Worm (Caenorhabditis elegans): ENCODE results near the gene mdt-4.

Gene mdt-4

ce11 chrII:4960690-4961089 lies 16.9 kb upstream of the mdt-4 start:
- TF ChIP-seq atf-7 (tag; optimal IDR thresholded peaks at IDR 0.05) (no peak), nhr-80 (tag; optimal IDR thresholded peaks at IDR 0.05) (peak; percentile 45), F23B12.7 (tag; optimal IDR thresholded peaks at IDR 0.05; ENCODE audit: insufficient read depth) (no peak), egl-44 (GFP tag; IDR thresholded peaks at IDR 0.05) (no peak), nfyb-1 (GFP tag; IDR thresholded peaks at IDR 0.05) (no peak)

ce11 chrII:4959719-4960118 lies 16.0 kb upstream of the mdt-4 start, which contains the start of gene ulp-2:
Gene ulp-2, minus strand, starts transcription at chrII:4959876.
- peak; percentile 15; the same call in 1 of the 2 replicates for TF ChIP-seq hmg-1.2 (GFP tag; IDR thresholded peaks at IDR 0.05)
- no peak for TF ChIP-seq F22D6.2 (tag; optimal IDR thresholded peaks at IDR 0.05)

- TF ChIP-seq hmg-1.2 (GFP tag; IDR thresholded peaks at IDR 0.05), result peak; percentile 5; the same call in 1 of the 2 replicates
- TF ChIP-seq nhr-80 (tag; optimal IDR thresholded peaks at IDR 0.05), result peak; percentile 44
- no peak for TF ChIP-seq madf-3 (GFP tag; IDR thresholded peaks at IDR 0.05)
- TF ChIP-seq egrh-3 (GFP tag; IDR thresholded peaks at IDR 0.05), result no peak
- peak in 1 of 3 experiments; percentile 27 for TF ChIP-seq lin-35 (GFP tag; optimal IDR thresholded peaks at IDR 0.05)
- no peak for TF ChIP-seq repo-1 (tag; optimal IDR thresholded peaks at IDR 0.05)
- TF ChIP-seq mcd-1 (GFP tag; IDR thresholded peaks at IDR 0.05), result peak; percentile 64
- TF ChIP-seq dpl-1 (GFP tag; optimal IDR thresholded peaks at IDR 0.05), result peak; percentile 7
- TF ChIP-seq snpc-4 (GFP tag; optimal IDR thresholded peaks at IDR 0.05), result no peak
- peak in 1 of 4 experiments; percentile 16 for TF ChIP-seq snpc-4 (tag; optimal IDR thresholded peaks at IDR 0.05)
- TF ChIP-seq Y53G8AR.9 (GFP tag; conservative IDR thresholded peaks at IDR 0.05), result peak; percentile 31; the same call in 1 of the 2 replicates
- no peak for TF ChIP-seq tbx-9 (tag; optimal IDR thresholded peaks at IDR 0.05; ENCODE audit: borderline replicate concordance)
- TF ChIP-seq rpc-1 (optimal IDR thresholded peaks at IDR 0.05), result peak; percentile 1
- TF ChIP-seq rpc-1 (tag; optimal IDR thresholded peaks at IDR 0.05), result no peak
- no peak for TF ChIP-seq hsf-1 (GFP tag; IDR thresholded peaks at IDR 0.05)
- no peak for TF ChIP-seq Y53F4B.3 (GFP tag; IDR thresholded peaks at IDR 0.05)
- TF ChIP-seq attf-5 (GFP tag; optimal IDR thresholded peaks at IDR 0.05), result peak; percentile 81
- TF ChIP-seq K12H6.12 (tag; optimal IDR thresholded peaks at IDR 0.05), result peak; percentile 19
- TF ChIP-seq bed-2 (GFP tag; IDR thresholded peaks at IDR 0.05), result no peak
- no peak for TF ChIP-seq B0336.3 (GFP tag; IDR thresholded peaks at IDR 0.05)
- no peak for TF ChIP-seq cebp-1 (GFP tag; IDR thresholded peaks at IDR 0.05)
- TF ChIP-seq cebp-1 (tag; optimal IDR thresholded peaks at IDR 0.05), result no peak
- peak; percentile 93 for TF ChIP-seq ceh-100 (GFP tag; IDR thresholded peaks at IDR 0.05)
- TF ChIP-seq ceh-27 (GFP tag; optimal IDR thresholded peaks at IDR 0.05), result peak; percentile 25
- no peak for TF ChIP-seq sea-2 (GFP tag; IDR thresholded peaks at IDR 0.05)
- TF ChIP-seq snpc-1.3 (tag; optimal IDR thresholded peaks at IDR 0.05; ENCODE audit: insufficient read depth), result peak; percentile 34
- TF ChIP-seq lsl-1 (GFP tag; optimal IDR thresholded peaks at IDR 0.05), result peak; percentile 30
- TF ChIP-seq attf-3 (GFP tag; conservative IDR thresholded peaks at IDR 0.05), result 0 out of 2 replicates have a peak, but pooled peaks have one; percentile 47
- TF ChIP-seq rcor-1 (GFP tag; IDR thresholded peaks at IDR 0.05), result peak; percentile 33; the same call in 1 of the 2 replicates
- TF ChIP-seq pha-4 (tag; optimal IDR thresholded peaks at IDR 0.05), result peak; percentile 13
- no peak for TF ChIP-seq tlf-1 (GFP tag; optimal IDR thresholded peaks at IDR 0.05)
- no peak for TF ChIP-seq akir-1 (GFP tag; optimal IDR thresholded peaks at IDR 0.05)
- TF ChIP-seq bed-1 (GFP tag; IDR thresholded peaks at IDR 0.05), result no peak
- no peak for TF ChIP-seq B0035.1 (tag; optimal IDR thresholded peaks at IDR 0.05)
- TF ChIP-seq unc-130 (GFP tag; optimal IDR thresholded peaks at IDR 0.05), result peak; percentile 9
- TF ChIP-seq ekl-4 (GFP tag; IDR thresholded peaks at IDR 0.05), result no peak
- TF ChIP-seq let-607 (tag; optimal IDR thresholded peaks at IDR 0.05), result no peak
- TF ChIP-seq D2030.7 (GFP tag; IDR thresholded peaks at IDR 0.05), result peak; percentile 61
- peak; percentile 85 for TF ChIP-seq F23B12.7 (tag; optimal IDR thresholded peaks at IDR 0.05; ENCODE audit: insufficient read depth)
- TF ChIP-seq aptf-2 (GFP tag; conservative IDR thresholded peaks at IDR 0.05), result 0 out of 2 replicates have a peak, but pooled peaks have one; percentile 44
- TF ChIP-seq him-1 (tag; optimal IDR thresholded peaks at IDR 0.05), result no peak
Observed at ce11 chrII:4955353-4955752, 11.6 kb upstream of the mdt-4 start, which contains the start of gene pbs-3. Gene pbs-3, minus strand, starts transcription at chrII:4955427.
